Worm (Caenorhabditis elegans) whole organism, L4 larva: Measurements from ENCODE around the gene npr-21.

ENCODE experiments used
- ceh-44 ChIP-seq: fragments of 200-800 bp; sonication (Bioruptor generic); IDR thresholded peaks from 2 replicates; pipeline ENCODE4 v1.3.6; 2022; ENCODE audit warnings: missing genetic modification reagents, missing genetic modification characterization, missing compliant biosample characterization
- ctbp-1 ChIP-seq: fragments of 200-800 bp; sonication (Bioruptor generic); IDR thresholded peaks from 2 replicates; pipeline ENCODE4 v1.3.6; 2022; ENCODE audit warnings: missing genetic modification reagents, missing genetic modification characterization, missing compliant biosample characterization
- egl-27 ChIP-seq: sonication (generic microtip); optimal IDR thresholded peaks from 3 replicates; lab custom pipeline; 2017; ENCODE audit warnings: missing biosample characterization, missing genetic modification reagents, missing genetic modification characterization
- lir-3 ChIP-seq: sonication (generic microtip); optimal IDR thresholded peaks from 2 replicates; lab custom pipeline; 2016; ENCODE audit warnings: mild to moderate bottlenecking, missing genetic modification characterization, missing compliant biosample characterization
- skn-1 ChIP-seq: fragments of 150-350 bp; optimal IDR thresholded peaks from 2 replicates; lab custom pipeline; 2014; ENCODE audit warnings: missing biosample characterization, missing genetic modification characterization
- unc-62 ChIP-seq, 3 experiments: fragments of 150-350 bp in 1 of 3; sonication (generic microtip); optimal IDR thresholded peaks in 2 of 3; peaks in 1 of 3; 1 replicate in 1 of 3; 2 replicates in 2 of 3; lab custom pipeline; 2014 to 2017; ENCODE audit warnings: missing biosample characterization in 3 of 3, missing genetic modification characterization in 3 of 3, missing genetic modification reagents in 3 of 3, missing genotype in 1 of 3

ce11 chrX:17107670-17108069 lies 50.1 kb downstream of the npr-21 start, which contains the start of gene lido-4:
- TF ChIP-seq skn-1 (tag; lab: Kevin White, UChicago), result no peak
- TF ChIP-seq egl-27, result no peak
- TF ChIP-seq ceh-44, result no peak
- no peak for TF ChIP-seq ctbp-1 (GFP tag; lab: Robert Waterston, UW)
- TF ChIP-seq unc-62 (GFP tag; optimal IDR thresholded peaks at IDR 0.05 in 1 of 2; lab: Kevin White, UChicago), result no peak
- no peak for TF ChIP-seq unc-62 (tag; optimal IDR thresholded peaks at IDR 0.05; lab: Kevin White, UChicago)
- no peak for TF ChIP-seq lir-3
